Fruit fly (Drosophila melanogaster) whole organism, embryonic: ENCODE results near the gene Hsp22.

Experiments used
- Adf1 ChIP-seq: fragments of 200-800 bp; sonication (Bioruptor generic); IDR thresholded peaks from 2 replicates; pipeline ENCODE4 v1.3.6; 2022; ENCODE audit warnings: missing biosample characterization, missing genetic modification characterization
- Atf6 ChIP-seq: fragments of 200-800 bp; sonication (Bioruptor generic); IDR thresholded peaks from 2 replicates; pipeline ENCODE4 v1.3.6; 2022; ENCODE audit warnings: missing biosample characterization, missing genetic modification characterization
- Bdp1 ChIP-seq: fragments of 200-800 bp; sonication (Bioruptor generic); optimal IDR thresholded peaks from 3 replicates; lab custom pipeline; 2016; ENCODE audit warnings: missing biosample characterization, missing genetic modification characterization
- Bgb ChIP-seq: fragments of 200-800 bp; sonication (Bioruptor generic); IDR thresholded peaks from 2 replicates; pipeline ENCODE4 v1.3.6; 2022; ENCODE audit warnings: missing biosample characterization, missing genetic modification characterization; ENCODE audit not compliant: partially characterized antibody
- CG10209 ChIP-seq: fragments of 200-800 bp; sonication (Bioruptor generic); optimal IDR thresholded peaks from 3 replicates; lab custom pipeline; 2017; ENCODE audit warnings: missing biosample characterization, mild to moderate bottlenecking, missing genetic modification characterization, missing genetic modification reagents
- CG10431 ChIP-seq: fragments of 200-800 bp; sonication (Bioruptor generic); optimal IDR thresholded peaks from 3 replicates; lab custom pipeline; 2018; ENCODE audit warnings: missing biosample characterization, mild to moderate bottlenecking, missing genetic modification characterization
- CG12744 ChIP-seq: fragments of 200-800 bp; sonication (Bioruptor generic); optimal IDR thresholded peaks from 2 replicates; lab custom pipeline; 2016; ENCODE audit warnings: missing biosample characterization, missing genetic modification characterization
- CG13123 ChIP-seq: fragments of 200-800 bp; sonication (Bioruptor generic); optimal IDR thresholded peaks from 2 replicates; lab custom pipeline; 2016; ENCODE audit warnings: missing biosample characterization, missing genetic modification characterization
- CG14014 ChIP-seq: fragments of 200-800 bp; sonication (Bioruptor generic); IDR thresholded peaks from 2 replicates; pipeline ENCODE4 v1.3.6; 2022; ENCODE audit warnings: missing biosample characterization, missing genetic modification characterization
- CG15479 ChIP-seq: fragments of 200-800 bp; sonication (Bioruptor generic); optimal IDR thresholded peaks from 3 replicates; lab custom pipeline; 2019; ENCODE audit warnings: missing biosample characterization, mild to moderate bottlenecking, missing genetic modification characterization, moderate library complexity
- CG2875 ChIP-seq: fragments of 200-800 bp; sonication (Bioruptor generic); optimal IDR thresholded peaks from 2 replicates; lab custom pipeline; 2017; ENCODE audit warnings: missing biosample characterization, mild to moderate bottlenecking, missing genetic modification characterization, missing genetic modification reagents
- CG31365 ChIP-seq: fragments of 200-800 bp; sonication (Bioruptor generic); optimal IDR thresholded peaks from 2 replicates; lab custom pipeline; 2018; ENCODE audit warnings: missing biosample characterization, mild to moderate bottlenecking, missing genetic modification characterization
- CG32772 ChIP-seq: fragments of 200-800 bp; sonication (Bioruptor generic); IDR thresholded peaks from 2 replicates; pipeline ENCODE4 v1.3.6; 2022; ENCODE audit warnings: missing biosample characterization, missing genetic modification characterization
- CG43689 ChIP-seq: fragments of 200-800 bp; sonication (Bioruptor generic); IDR thresholded peaks from 2 replicates; pipeline ENCODE4 v1.3.6; 2022; ENCODE audit warnings: missing biosample characterization, missing genetic modification characterization
- CG6813 ChIP-seq: fragments of 200-800 bp; sonication (Bioruptor generic); optimal IDR thresholded peaks from 2 replicates; lab custom pipeline; 2017; ENCODE audit warnings: missing biosample characterization, missing genetic modification characterization, mild to moderate bottlenecking, moderate library complexity, missing genetic modification reagents
- CG7357 ChIP-seq: fragments of 200-800 bp; sonication (Bioruptor generic); IDR thresholded peaks from 3 replicates; pipeline ENCODE4 v1.3.6; 2022; ENCODE audit warnings: missing biosample characterization, missing genetic modification characterization
- CG7928 ChIP-seq: fragments of 200-800 bp; sonication (Bioruptor generic); optimal IDR thresholded peaks from 2 replicates; lab custom pipeline; 2017; ENCODE audit warnings: missing biosample characterization, mild to moderate bottlenecking, missing genetic modification characterization
- CG7963 ChIP-seq: fragments of 200-800 bp; sonication (Bioruptor generic); IDR thresholded peaks from 3 replicates; pipeline ENCODE4 v1.3.6; 2022; ENCODE audit warnings: missing biosample characterization, missing genetic modification characterization; ENCODE audit not compliant: partially characterized antibody
- CG8765 ChIP-seq: fragments of 200-800 bp; sonication (Bioruptor generic); IDR thresholded peaks from 2 replicates; pipeline ENCODE4 v1.3.6; 2022; ENCODE audit warnings: missing biosample characterization, missing genetic modification characterization
- CG9932 ChIP-seq: fragments of 200-800 bp; sonication (Bioruptor generic); IDR thresholded peaks from 2 replicates; pipeline ENCODE4 v1.3.6; 2022; ENCODE audit warnings: missing biosample characterization, missing genetic modification characterization
- Chrac-16 ChIP-seq: fragments of 200-800 bp; sonication (Bioruptor generic); optimal IDR thresholded peaks from 3 replicates; lab custom pipeline; 2016; ENCODE audit warnings: missing biosample characterization, missing genetic modification characterization
- D19B ChIP-seq: fragments of 200-800 bp; sonication (Bioruptor generic); optimal IDR thresholded peaks from 2 replicates; lab custom pipeline; 2017; ENCODE audit warnings: missing biosample characterization, mild to moderate bottlenecking, missing genetic modification characterization
- Elba2 ChIP-seq: fragments of 200-800 bp; sonication (Bioruptor generic); optimal IDR thresholded peaks from 3 replicates; lab custom pipeline; 2016; ENCODE audit warnings: missing biosample characterization, missing genetic modification characterization
- Ets65A ChIP-seq: fragments of 200-800 bp; sonication (Bioruptor generic); peaks from one replicate; lab custom pipeline; 2016; ENCODE audit warnings: missing biosample characterization, missing genetic modification characterization
- NK7.1 ChIP-seq: fragments of 200-800 bp; sonication (Bioruptor generic); optimal IDR thresholded peaks from 3 replicates; lab custom pipeline; 2016; ENCODE audit warnings: missing biosample characterization, missing genetic modification characterization
- PHDP ChIP-seq: fragments of 200-800 bp; sonication (Bioruptor generic); optimal IDR thresholded peaks from 3 replicates; lab custom pipeline; 2018; ENCODE audit warnings: missing biosample characterization, mild to moderate bottlenecking, missing genetic modification characterization, moderate library complexity
- Poxn ChIP-seq: fragments of 200-800 bp; sonication (Bioruptor generic); IDR thresholded peaks from 2 replicates; pipeline ENCODE4 v1.3.6; 2022; ENCODE audit warnings: missing biosample characterization, missing genetic modification characterization
- Sry-δ ChIP-seq: fragments of 200-800 bp; sonication (Bioruptor generic); optimal IDR thresholded peaks from 2 replicates; lab custom pipeline; 2016; ENCODE audit warnings: missing biosample characterization, missing genetic modification characterization
- Ssrp ChIP-seq: fragments of 200-800 bp; sonication (Bioruptor generic); optimal IDR thresholded peaks from 2 replicates; lab custom pipeline; 2018; ENCODE audit warnings: missing biosample characterization, mild to moderate bottlenecking, missing genetic modification characterization, moderate library complexity
- TFAM ChIP-seq: fragments of 200-800 bp; sonication (Bioruptor generic); optimal IDR thresholded peaks from 2 replicates; lab custom pipeline; 2017; ENCODE audit warnings: missing biosample characterization, missing genetic modification characterization, inconsistent platforms
- cg ChIP-seq: fragments of 200-800 bp; sonication (Bioruptor generic); optimal IDR thresholded peaks from 3 replicates; lab custom pipeline; 2019; ENCODE audit warnings: missing biosample characterization, mild to moderate bottlenecking, missing genetic modification characterization, moderate library complexity
- ci ChIP-seq: fragments of 200-800 bp; sonication (Bioruptor generic); IDR thresholded peaks from 3 replicates; pipeline ENCODE4 v1.3.6; 2022; ENCODE audit warnings: missing biosample characterization, missing genetic modification characterization
- dan ChIP-seq: fragments of 200-800 bp; sonication (Bioruptor generic); IDR thresholded peaks from 2 replicates; pipeline ENCODE4 v1.3.6; 2022; ENCODE audit warnings: missing biosample characterization, missing genetic modification characterization
- dimm ChIP-seq: fragments of 200-800 bp; sonication (Bioruptor generic); IDR thresholded peaks from 2 replicates; pipeline ENCODE4 v1.3.6; 2022; ENCODE audit warnings: missing biosample characterization, missing genetic modification characterization
- dysf ChIP-seq: fragments of 200-800 bp; sonication (Bioruptor generic); IDR thresholded peaks from 3 replicates; pipeline ENCODE4 v1.3.6; 2022; ENCODE audit warnings: missing biosample characterization, missing genetic modification characterization
- exex ChIP-seq: fragments of 200-800 bp; sonication (Bioruptor generic); optimal IDR thresholded peaks from 4 replicates; lab custom pipeline; 2018; ENCODE audit warnings: missing biosample characterization, mild to moderate bottlenecking, missing genetic modification characterization, moderate library complexity
- fd3F ChIP-seq: fragments of 200-800 bp; sonication (Bioruptor generic); optimal IDR thresholded peaks from 2 replicates; lab custom pipeline; 2018; ENCODE audit warnings: missing biosample characterization, mild to moderate bottlenecking, missing genetic modification characterization, moderate library complexity
- ham ChIP-seq: fragments of 200-800 bp; sonication (Bioruptor generic); IDR thresholded peaks from 2 replicates; pipeline ENCODE4 v1.3.6; 2022; ENCODE audit warnings: missing biosample characterization, missing genetic modification characterization
- nmo ChIP-seq: fragments of 200-800 bp; sonication (Bioruptor generic); optimal IDR thresholded peaks from 2 replicates; lab custom pipeline; 2018; ENCODE audit warnings: missing biosample characterization, mild to moderate bottlenecking, missing genetic modification characterization, moderate library complexity
- p53 ChIP-seq: fragments of 200-800 bp; sonication (Bioruptor generic); optimal IDR thresholded peaks from 2 replicates; lab custom pipeline; 2016; ENCODE audit warnings: missing biosample characterization, missing genetic modification characterization
- rib ChIP-seq: fragments of 200-800 bp; sonication (Bioruptor generic); IDR thresholded peaks from 2 replicates; pipeline ENCODE4 v1.3.6; 2022; ENCODE audit warnings: missing biosample characterization, missing genetic modification characterization
- salm ChIP-seq: fragments of 200-800 bp; sonication (Bioruptor generic); optimal IDR thresholded peaks from 2 replicates; lab custom pipeline; 2018; ENCODE audit warnings: missing biosample characterization, mild to moderate bottlenecking, missing genetic modification characterization
- sima ChIP-seq: fragments of 200-800 bp; sonication (Bioruptor generic); optimal IDR thresholded peaks from 2 replicates; lab custom pipeline; 2016; ENCODE audit warnings: missing biosample characterization, missing genetic modification characterization
- stwl ChIP-seq: fragments of 200-800 bp; sonication (Bioruptor generic); optimal IDR thresholded peaks from 3 replicates; lab custom pipeline; 2018; ENCODE audit warnings: missing biosample characterization, mild to moderate bottlenecking, missing genetic modification characterization, moderate library complexity
- tap ChIP-seq: fragments of 200-800 bp; optimal IDR thresholded peaks from 3 replicates; lab custom pipeline; 2019; ENCODE audit warnings: missing biosample characterization, mild to moderate bottlenecking, missing genetic modification characterization, moderate library complexity
- tgo ChIP-seq: fragments of 200-800 bp; sonication (Bioruptor generic); IDR thresholded peaks from 3 replicates; pipeline ENCODE4 v1.3.6; 2022; ENCODE audit warnings: missing biosample characterization, missing genetic modification characterization
- tna ChIP-seq: fragments of 200-800 bp; sonication (Bioruptor generic); IDR thresholded peaks from 2 replicates; pipeline ENCODE4 v1.3.6; 2022; ENCODE audit warnings: missing biosample characterization, missing genetic modification characterization; ENCODE audit not compliant: partially characterized antibody
- unc-4 ChIP-seq: fragments of 200-800 bp; sonication (Bioruptor generic); IDR thresholded peaks from 2 replicates; pipeline ENCODE4 v1.3.6; 2022; ENCODE audit warnings: missing biosample characterization, missing genetic modification characterization; ENCODE audit not compliant: partially characterized antibody
- zfh2 ChIP-seq: fragments of 200-800 bp; sonication (Bioruptor generic); optimal IDR thresholded peaks from 2 replicates; lab custom pipeline; 2016; ENCODE audit warnings: missing biosample characterization, missing genetic modification characterization

Gene Hsp22

dm6 chr3L:9410754-9411423 is 38.2 kb downstream of the Hsp22 start, which contains the start of the genes CG4022 and Cpsf5 (continued):
- TF ChIP-seq Ssrp (tag; lab: Kevin White, UChicago) (peak; percentile 84), CG7928 (GFP tag; lab: Kevin White, UChicago) (peak; percentile 98), CG9932 (GFP tag; lab: Robert Waterston, UW) (peak; percentile 93), tgo (GFP tag; lab: Robert Waterston, UW) (peak; percentile 86), CG6813 (GFP tag; lab: Kevin White, UChicago) (no peak), CG13123 (GFP tag; lab: Kevin White, UChicago) (peak; percentile 74), Sry-δ (peak; percentile 42), exex (tag; lab: Kevin White, UChicago) (peak; percentile 77), CG15479 (GFP tag; lab: Kevin White, UChicago) (peak; percentile 66), CG10431 (GFP tag; lab: Kevin White, UChicago) (peak; percentile 81), tap (peak; percentile 81), CG14014 (GFP tag; lab: Robert Waterston, UW) (peak; percentile 82), Bdp1 (GFP tag; lab: Kevin White, UChicago) (peak; percentile 67), rib (GFP tag; lab: Robert Waterston, UW) (peak; percentile 89; the same call in 1 of the 2 replicates), CG8765 (GFP tag; lab: Robert Waterston, UW) (peak; percentile 66; the same call in 1 of the 2 replicates), unc-4 (GFP tag; lab: Robert Waterston, UW) (0 out of 2 replicates have a peak, but pooled peaks have one; percentile 16), cg (GFP tag; lab: Kevin White, UChicago) (no peak), PHDP (tag; lab: Kevin White, UChicago) (peak; percentile 87), NK7.1 (GFP tag; lab: Kevin White, UChicago) (no peak), dysf (GFP tag; lab: Robert Waterston, UW) (peak; percentile 84), Poxn (peak; percentile 56; the same call in 1 of the 2 replicates), tna (GFP tag; lab: Robert Waterston, UW) (no peak), CG10209 (GFP tag; lab: Kevin White, UChicago) (peak; percentile 80), Bgb (GFP tag; lab: Robert Waterston, UW) (peak; percentile 23; the same call in 1 of the 2 replicates), dimm (GFP tag; lab: Robert Waterston, UW) (no peak; the same call in 1 of the 2 replicates), CG7963 (GFP tag; lab: Robert Waterston, UW) (no peak), salm (peak; percentile 43), Elba2 (GFP tag; lab: Kevin White, UChicago) (peak; percentile 63), dan (GFP tag; lab: Robert Waterston, UW) (no peak), CG7357 (GFP tag; lab: Robert Waterston, UW) (0 out of 3 replicates have a peak, but pooled peaks have one; percentile 55), stwl (tag; lab: Kevin White, UChicago) (peak; percentile 73), Ets65A (peak; percentile 90), Adf1 (GFP tag; lab: Robert Waterston, UW) (peak; percentile 61; the same call in 1 of the 2 replicates), CG12744 (GFP tag; lab: Kevin White, UChicago) (peak; percentile 62), p53 (GFP tag; lab: Kevin White, UChicago) (no peak), ci (GFP tag; lab: Robert Waterston, UW) (peak; percentile 90), CG31365 (tag; lab: Kevin White, UChicago) (peak; percentile 13), fd3F (GFP tag; lab: Kevin White, UChicago) (peak; percentile 87), TFAM (no peak), D19B (GFP tag; lab: Kevin White, UChicago) (peak; percentile 45), Chrac-16 (GFP tag; lab: Kevin White, UChicago) (peak; percentile 85), CG43689 (GFP tag; lab: Robert Waterston, UW) (peak; percentile 71; the same call in 1 of the 2 replicates), zfh2 (GFP tag; lab: Kevin White, UChicago) (peak; percentile 72), Atf6 (GFP tag; lab: Robert Waterston, UW) (peak; percentile 85), ham (GFP tag; lab: Robert Waterston, UW) (peak; percentile 52; the same call in 1 of the 2 replicates), CG2875 (GFP tag; lab: Kevin White, UChicago) (peak; percentile 47), CG32772 (GFP tag; lab: Robert Waterston, UW) (peak; percentile 79), nmo (GFP tag; lab: Kevin White, UChicago) (peak; percentile 91), sima (GFP tag; lab: Kevin White, UChicago) (no peak)
